Fruit fly (Drosophila melanogaster): Measurements from ENCODE around the gene CG5078.

Gene CG5078

dm6 chr3L:20494780-20495591 is 10.8 kb upstream of the CG5078 start, which contains the start of gene ZnT77C (continued):
- no peak for TF ChIP-seq CG10543 (GFP tag; optimal IDR thresholded peaks at IDR 0.05)
- TF ChIP-seq CG17829 (tag; optimal IDR thresholded peaks at IDR 0.05), result peak; percentile 6
- no peak for TF ChIP-seq Mrtf (GFP tag; IDR thresholded peaks at IDR 0.05)
- peak; percentile 2 for TF ChIP-seq Abd-B (GFP tag; optimal IDR thresholded peaks at IDR 0.05)
- TF ChIP-seq lab (GFP tag; optimal IDR thresholded peaks at IDR 0.05), result peak; percentile 37
- no peak for TF ChIP-seq sr (GFP tag; IDR thresholded peaks at IDR 0.05)
- no peak; the same call in 2 of the 3 replicates for TF ChIP-seq CG14050 (GFP tag; IDR thresholded peaks at IDR 0.05)
- TF ChIP-seq dm (GFP tag; optimal IDR thresholded peaks at IDR 0.05), result no peak
- no peak for TF ChIP-seq CG12155 (GFP tag; optimal IDR thresholded peaks at IDR 0.05)
- TF ChIP-seq CG17361 (GFP tag; IDR thresholded peaks at IDR 0.05), result 0 out of 3 replicates have a peak, but pooled peaks have one; percentile 31
- no peak for TF ChIP-seq CG4360 (GFP tag; IDR thresholded peaks at IDR 0.05)
- no peak for TF ChIP-seq Ptx1 (GFP tag; IDR thresholded peaks at IDR 0.05)
- no peak for TF ChIP-seq gsb-n (tag; optimal IDR thresholded peaks at IDR 0.05)
- TF ChIP-seq fd102C (GFP tag; optimal IDR thresholded peaks at IDR 0.05), result no peak
- no peak for TF ChIP-seq en (GFP tag; optimal IDR thresholded peaks at IDR 0.05)
- TF ChIP-seq CG15601 (tag; optimal IDR thresholded peaks at IDR 0.05), result no peak
- TF ChIP-seq Scr (GFP tag; IDR thresholded peaks at IDR 0.05; ENCODE audit: partially characterized antibody), result peak; percentile 35; the same call in 1 of the 2 replicates
- TF ChIP-seq Hey (tag; optimal IDR thresholded peaks at IDR 0.05), result no peak
- TF ChIP-seq CG6175 (GFP tag; IDR thresholded peaks at IDR 0.05), result no peak
- TF ChIP-seq Dp (GFP tag; optimal IDR thresholded peaks at IDR 0.05), result peak; percentile 54
- TF ChIP-seq phol (tag; optimal IDR thresholded peaks at IDR 0.05), result peak; percentile 27
- TF ChIP-seq CG10209 (GFP tag; optimal IDR thresholded peaks at IDR 0.05), result no peak
- no peak for TF ChIP-seq CG17802 (tag; optimal IDR thresholded peaks at IDR 0.05)
- no peak for TF ChIP-seq sima (GFP tag; optimal IDR thresholded peaks at IDR 0.05)
- TF ChIP-seq CG4617 (GFP tag; optimal IDR thresholded peaks at IDR 0.05; ENCODE audit: borderline replicate concordance), result peak; percentile 68
- no peak for TF ChIP-seq CG10654 (GFP tag; optimal IDR thresholded peaks at IDR 0.05)
- TF ChIP-seq exex (tag; optimal IDR thresholded peaks at IDR 0.05), result no peak
- TF ChIP-seq CG12769 (tag; optimal IDR thresholded peaks at IDR 0.05), result no peak
- TF ChIP-seq CG13775 (GFP tag; optimal IDR thresholded peaks at IDR 0.05), result no peak
- peak; percentile 40 for TF ChIP-seq CG15269 (tag; optimal IDR thresholded peaks at IDR 0.05)
- no peak for TF ChIP-seq bab2 (GFP tag; optimal IDR thresholded peaks at IDR 0.05)
- TF ChIP-seq CG7987 (GFP tag; optimal IDR thresholded peaks at IDR 0.05), result no peak
- TF ChIP-seq E2f2 (GFP tag; IDR thresholded peaks at IDR 0.05), result peak; percentile 50
- TF ChIP-seq CG13894 (tag; optimal IDR thresholded peaks at IDR 0.05), result peak; percentile 47
- no peak for TF ChIP-seq ara (GFP tag; IDR thresholded peaks at IDR 0.05)
- TF ChIP-seq NC2α (GFP tag; optimal IDR thresholded peaks at IDR 0.05), result no peak
- TF ChIP-seq amos (GFP tag; IDR thresholded peaks at IDR 0.05; ENCODE audit: partially characterized antibody), result peak; percentile 25; the same call in 1 of the 2 replicates
- no peak for TF ChIP-seq D19B (GFP tag; optimal IDR thresholded peaks at IDR 0.05)
- TF ChIP-seq CG9215 (GFP tag; IDR thresholded peaks at IDR 0.05), result no peak
- no peak for TF ChIP-seq crc (GFP tag; optimal IDR thresholded peaks at IDR 0.05)
- no peak for TF ChIP-seq Dip2 (GFP tag; IDR thresholded peaks at IDR 0.05)
- peak; percentile 32 for TF ChIP-seq CG2678 (tag; optimal IDR thresholded peaks at IDR 0.05)
- TF ChIP-seq MESR4 (GFP tag; optimal IDR thresholded peaks at IDR 0.05), result peak; percentile 79
- peak; percentile 22 for TF ChIP-seq CG12659 (GFP tag; optimal IDR thresholded peaks at IDR 0.05)
- TF ChIP-seq gfzf (GFP tag; optimal IDR thresholded peaks at IDR 0.05), result peak; percentile 84
- no peak for TF ChIP-seq HLH54F (GFP tag; optimal IDR thresholded peaks at IDR 0.05)
- peak in 1 of 2 experiments; percentile 97 for TF ChIP-seq Pdp1 (GFP tag; optimal IDR thresholded peaks at IDR 0.05)
- TF ChIP-seq CG11085 (GFP tag; IDR thresholded peaks at IDR 0.05), result no peak
- no peak for TF ChIP-seq Usf (GFP tag; optimal IDR thresholded peaks at IDR 0.05)
